Fruit fly (Drosophila melanogaster) whole organism, embryonic: Measurements from ENCODE around the gene CG45545.
A peak's percentile ranks its signal among the peaks of the same experiment; 100 is the strongest.

Source experiments
- CG10565 ChIP-seq: fragments of 200-800 bp; sonication (Bioruptor generic); optimal IDR thresholded peaks from 3 replicates; lab custom pipeline; 2016; ENCODE audit warnings: missing biosample characterization, mild to moderate bottlenecking, missing genetic modification characterization
- CG12391 ChIP-seq: fragments of 200-800 bp; sonication (Bioruptor generic); optimal IDR thresholded peaks from 3 replicates; lab custom pipeline; 2018; ENCODE audit warnings: missing biosample characterization, mild to moderate bottlenecking, missing genetic modification characterization, moderate library complexity
- CG15696 ChIP-seq: fragments of 200-800 bp; sonication (Bioruptor generic); optimal IDR thresholded peaks from 2 replicates; lab custom pipeline; 2019; ENCODE audit warnings: missing biosample characterization, mild to moderate bottlenecking, missing genetic modification characterization, moderate library complexity
- CG1832 ChIP-seq: fragments of 200-800 bp; sonication (Bioruptor generic); optimal IDR thresholded peaks from 2 replicates; lab custom pipeline; 2017; ENCODE audit warnings: missing biosample characterization, mild to moderate bottlenecking, missing genetic modification characterization, inconsistent platforms
- CG18599 ChIP-seq: fragments of 200-800 bp; sonication (Bioruptor generic); optimal IDR thresholded peaks from 3 replicates; lab custom pipeline; 2017; ENCODE audit warnings: missing biosample characterization, missing genetic modification characterization, mild to moderate bottlenecking, moderate library complexity, missing genetic modification reagents
- CG2199 ChIP-seq: fragments of 200-800 bp; sonication (Bioruptor generic); IDR thresholded peaks from 3 replicates; pipeline ENCODE4 v1.3.6; 2022; ENCODE audit warnings: missing biosample characterization, missing genetic modification characterization
- CG33557 ChIP-seq: fragments of 200-800 bp; sonication (Bioruptor generic); optimal IDR thresholded peaks from 2 replicates; lab custom pipeline; 2019; ENCODE audit warnings: missing biosample characterization, mild to moderate bottlenecking, missing genetic modification characterization, moderate library complexity
- CG34376 ChIP-seq: fragments of 200-800 bp; sonication (Bioruptor generic); optimal IDR thresholded peaks from 2 replicates; lab custom pipeline; 2018; ENCODE audit warnings: missing biosample characterization, mild to moderate bottlenecking, missing genetic modification characterization
- CG4328 ChIP-seq: fragments of 200-800 bp; sonication (Bioruptor generic); optimal IDR thresholded peaks from 3 replicates; lab custom pipeline; 2017; ENCODE audit warnings: missing biosample characterization, missing genetic modification reagents, missing genetic modification characterization
- CG4854 ChIP-seq: fragments of 200-800 bp; sonication (Bioruptor generic); optimal IDR thresholded peaks from 2 replicates; lab custom pipeline; 2016; ENCODE audit warnings: missing biosample characterization, missing genetic modification characterization, inconsistent platforms
- CG5245 ChIP-seq: fragments of 200-800 bp; sonication (Bioruptor generic); optimal IDR thresholded peaks from 3 replicates; lab custom pipeline; 2016; ENCODE audit warnings: missing biosample characterization, missing genetic modification characterization
- CG6175 ChIP-seq: fragments of 200-800 bp; sonication (Bioruptor generic); IDR thresholded peaks from 3 replicates; pipeline ENCODE4 v1.3.6; 2022; ENCODE audit warnings: missing biosample characterization, missing genetic modification characterization
- CG7987 ChIP-seq: fragments of 200-800 bp; sonication (Bioruptor generic); optimal IDR thresholded peaks from 2 replicates; lab custom pipeline; 2018; ENCODE audit warnings: missing biosample characterization, mild to moderate bottlenecking, missing genetic modification characterization, moderate library complexity
- D19A ChIP-seq: fragments of 200-800 bp; optimal IDR thresholded peaks from 3 replicates; lab custom pipeline; 2019; ENCODE audit warnings: missing biosample characterization, mild to moderate bottlenecking, missing genetic modification characterization, moderate library complexity
- Drgx ChIP-seq: fragments of 200-800 bp; sonication (Bioruptor generic); IDR thresholded peaks from 2 replicates; pipeline ENCODE4 v1.3.6; 2022; ENCODE audit warnings: missing biosample characterization, missing genetic modification characterization
- Elba2 ChIP-seq: fragments of 200-800 bp; sonication (Bioruptor generic); optimal IDR thresholded peaks from 3 replicates; lab custom pipeline; 2016; ENCODE audit warnings: missing biosample characterization, missing genetic modification characterization
- Med ChIP-seq: fragments of 200-800 bp; sonication (Bioruptor generic); peaks from one replicate; lab custom pipeline; 2016; ENCODE audit warnings: missing biosample characterization, missing genetic modification characterization, mild to moderate bottlenecking, inconsistent platforms, moderate library complexity
- Meics ChIP-seq: fragments of 200-800 bp; sonication (Bioruptor generic); optimal IDR thresholded peaks from 2 replicates; lab custom pipeline; 2017; ENCODE audit warnings: missing biosample characterization, mild to moderate bottlenecking, missing genetic modification characterization
- Nf-YA ChIP-seq: fragments of 200-800 bp; sonication (Bioruptor generic); IDR thresholded peaks from 2 replicates; pipeline ENCODE4 v1.3.6; 2022; ENCODE audit warnings: missing biosample characterization, missing genetic modification characterization
- PHDP ChIP-seq: fragments of 200-800 bp; sonication (Bioruptor generic); optimal IDR thresholded peaks from 3 replicates; lab custom pipeline; 2018; ENCODE audit warnings: missing biosample characterization, mild to moderate bottlenecking, missing genetic modification characterization, moderate library complexity
- TFAM ChIP-seq: fragments of 200-800 bp; sonication (Bioruptor generic); optimal IDR thresholded peaks from 2 replicates; lab custom pipeline; 2017; ENCODE audit warnings: missing biosample characterization, missing genetic modification characterization, inconsistent platforms
- Trl ChIP-seq, 3 experiments: fragments of >200 bp in 2 of 3; fragments of 200-800 bp in 1 of 3; sonication (Bioruptor generic) in 1 of 3; optimal IDR thresholded peaks; 2 replicates in 1 of 3; 3 replicates in 2 of 3; lab custom pipeline; 2016 to 2017; ENCODE audit warnings: missing biosample characterization in 1 of 3, missing genetic modification characterization in 1 of 3
- abd-A ChIP-seq: fragments of 200-800 bp; sonication (Bioruptor generic); optimal IDR thresholded peaks from 3 replicates; lab custom pipeline; 2019; ENCODE audit warnings: missing biosample characterization, mild to moderate bottlenecking, missing genetic modification characterization, moderate library complexity
- amos ChIP-seq: fragments of 200-800 bp; sonication (Bioruptor generic); IDR thresholded peaks from 2 replicates; pipeline ENCODE4 v1.3.6; 2022; ENCODE audit warnings: missing biosample characterization, missing genetic modification characterization; ENCODE audit not compliant: partially characterized antibody
- chm ChIP-seq: fragments of 200-800 bp; sonication (Bioruptor generic); IDR thresholded peaks from 2 replicates; pipeline ENCODE4 v1.3.6; 2022; ENCODE audit warnings: missing biosample characterization, missing genetic modification characterization
- corto ChIP-seq: fragments of 200-800 bp; sonication (Bioruptor generic); optimal IDR thresholded peaks from 2 replicates; lab custom pipeline; 2016; ENCODE audit warnings: missing biosample characterization, mild to moderate bottlenecking, missing genetic modification characterization, moderate library complexity
- exex ChIP-seq: fragments of 200-800 bp; sonication (Bioruptor generic); optimal IDR thresholded peaks from 4 replicates; lab custom pipeline; 2018; ENCODE audit warnings: missing biosample characterization, mild to moderate bottlenecking, missing genetic modification characterization, moderate library complexity
- hb ChIP-seq: fragments of 200-800 bp; sonication (Bioruptor generic); IDR thresholded peaks from 3 replicates; pipeline ENCODE4 v1.3.6; 2022; ENCODE audit warnings: missing biosample characterization, missing genetic modification characterization; ENCODE audit not compliant: partially characterized antibody
- her ChIP-seq: fragments of 200-800 bp; sonication (Bioruptor generic); optimal IDR thresholded peaks from 2 replicates; lab custom pipeline; 2016; ENCODE audit warnings: missing biosample characterization, missing genetic modification characterization
- mirr ChIP-seq: fragments of 200-800 bp; sonication (Bioruptor generic); optimal IDR thresholded peaks from 3 replicates; lab custom pipeline; 2018; ENCODE audit warnings: missing biosample characterization, mild to moderate bottlenecking, missing genetic modification characterization
- oc ChIP-seq: fragments of 200-800 bp; sonication (Bioruptor generic); optimal IDR thresholded peaks from 2 replicates; lab custom pipeline; 2018; ENCODE audit warnings: missing biosample characterization, mild to moderate bottlenecking, missing genetic modification characterization, moderate library complexity
- sd ChIP-seq: fragments of 200-800 bp; sonication (Bioruptor generic); optimal IDR thresholded peaks from 3 replicates; lab custom pipeline; 2018; ENCODE audit warnings: missing biosample characterization, mild to moderate bottlenecking, missing genetic modification characterization, moderate library complexity
- sens ChIP-seq: fragments of 200-800 bp; sonication (Bioruptor generic); peaks from one replicate; lab custom pipeline; 2016; ENCODE audit warnings: missing biosample characterization, missing genetic modification characterization
- tna ChIP-seq: fragments of 200-800 bp; sonication (Bioruptor generic); IDR thresholded peaks from 2 replicates; pipeline ENCODE4 v1.3.6; 2022; ENCODE audit warnings: missing biosample characterization, missing genetic modification characterization; ENCODE audit not compliant: partially characterized antibody
- twi ChIP-seq: fragments of 200-800 bp; optimal IDR thresholded peaks from 2 replicates; lab custom pipeline; 2019; ENCODE audit warnings: missing biosample characterization, mild to moderate bottlenecking, missing genetic modification characterization, moderate library complexity
- tx ChIP-seq: fragments of 200-800 bp; sonication (Bioruptor generic); optimal IDR thresholded peaks from 2 replicates; lab custom pipeline; 2016; ENCODE audit warnings: missing biosample characterization, missing genetic modification characterization
- yki ChIP-seq: fragments of >200 bp; optimal IDR thresholded peaks from 3 replicates; lab custom pipeline; 2018

Gene CG45545

dm6 chr3R:7515599-7516069 is 36.2 kb upstream of the CG45545 start, which contains the start of gene alpha-Est8 (continued):
- TF ChIP-seq Meics (peak; percentile 3), tna (GFP tag; lab: Robert Waterston, UW) (peak; percentile 47; the same call in 1 of the 2 replicates)
- TF ChIP-seq, all 482 proteins: peak for 66

DNA sequence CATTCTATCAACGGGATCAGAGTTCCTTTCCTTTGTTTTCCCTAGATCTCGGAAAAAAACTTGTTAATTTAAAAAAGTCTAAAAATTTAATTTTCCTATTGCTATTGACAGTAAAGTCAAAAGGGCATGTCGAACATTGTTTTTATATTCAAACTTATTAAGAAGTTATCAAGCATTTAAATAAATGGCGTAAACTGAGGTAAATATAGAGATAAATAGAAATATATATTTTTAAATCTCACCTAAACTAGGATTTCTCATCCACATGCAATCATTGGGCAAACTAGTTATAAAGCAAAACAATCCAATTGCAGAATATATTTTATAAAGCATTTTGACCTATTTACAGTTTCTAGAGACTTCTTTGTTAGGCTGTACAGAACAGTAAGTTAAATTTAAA is 32.5 kb upstream of the CG45545 start, which contains the start of gene Ubc84D:
Ubc84D (minus strand) TSS at position 101 of the 400 bp plus-strand sequence.
- TF ChIP-seq Elba2 (no peak), sd (no peak), sens (peak; percentile 16)
- TF ChIP-seq, all 482 proteins: peak for 1

DNA sequence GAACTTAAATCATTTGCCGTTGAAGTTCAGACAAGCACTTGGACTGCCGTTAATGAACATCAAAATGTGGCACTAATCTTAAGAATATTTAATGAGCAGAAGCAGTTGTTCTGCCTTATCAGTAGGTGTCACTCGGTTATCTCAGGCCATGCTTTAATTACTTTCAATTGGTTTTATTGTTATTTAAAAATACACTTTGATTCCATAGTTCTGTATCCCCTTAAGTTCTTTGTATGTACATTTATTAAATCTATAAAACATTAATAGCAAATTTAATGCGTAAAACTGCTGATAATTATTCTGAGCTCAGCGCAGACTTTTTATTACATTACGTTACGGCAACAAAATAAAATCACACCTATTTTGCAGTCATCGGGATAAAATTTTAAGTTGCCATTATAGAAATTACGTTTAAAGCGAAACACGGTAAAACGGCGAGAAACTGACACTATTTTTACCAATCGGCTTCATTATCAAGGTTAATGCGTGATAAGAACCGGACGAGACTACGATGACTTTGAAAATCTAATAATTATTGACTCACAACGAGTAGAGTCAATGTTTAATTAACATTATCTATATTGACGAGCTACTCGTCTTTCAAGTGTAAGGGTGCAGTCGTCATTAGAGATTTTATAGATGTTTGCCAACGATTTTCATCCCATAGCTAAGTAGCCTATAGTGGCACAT is 29.4 kb upstream of the CG45545 start:
- TF ChIP-seq CG33557 (peak; percentile 12), twi (tag; lab: Kevin White, UChicago) (no peak), CG7987 (GFP tag; lab: Kevin White, UChicago) (peak; percentile 6), CG15696 (peak; percentile 5), CG5245 (GFP tag; lab: Kevin White, UChicago) (no peak), CG4328 (GFP tag; lab: Kevin White, UChicago) (no peak), CG34376 (GFP tag; lab: Kevin White, UChicago) (peak; percentile 51), PHDP (tag; lab: Kevin White, UChicago) (peak; percentile 4), CG18599 (GFP tag; lab: Kevin White, UChicago) (peak; percentile 22), exex (peak; percentile 52), mirr (GFP tag; lab: Kevin White, UChicago) (peak; percentile 44), Elba2 (no peak), abd-A (tag; lab: Kevin White, UChicago) (peak; percentile 52), Med (peak; percentile 58), sens (peak; percentile 67)
- TF ChIP-seq, all 482 proteins: peak for 11

DNA sequence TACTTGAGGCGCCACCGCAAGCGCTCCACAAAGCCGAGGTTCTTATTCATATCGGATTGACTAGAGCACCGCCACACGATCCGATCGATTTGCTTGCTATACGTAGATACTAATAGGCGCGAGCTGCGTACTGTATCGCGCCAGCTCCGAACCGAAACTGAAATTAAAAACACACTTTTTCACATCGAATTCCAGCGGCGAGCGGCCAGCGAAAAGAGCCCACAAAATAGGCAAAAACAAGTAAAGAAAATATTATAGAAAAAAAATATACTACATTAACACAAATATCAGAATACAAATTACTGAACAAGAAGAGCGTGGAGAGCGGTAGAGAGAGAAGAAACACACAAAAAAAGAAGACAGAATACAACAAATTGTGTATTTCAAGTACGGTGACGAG is 28.2 kb upstream of the CG45545 start, which contains the start of gene alpha-Est7:
alpha-Est7 (minus strand) TSS at position 160 of the 400 bp plus-strand sequence.
- TF ChIP-seq Nf-YA (GFP tag; lab: Robert Waterston, UW) = no peak
- TF ChIP-seq TFAM = no peak
- no peak for TF ChIP-seq her (GFP tag; lab: Kevin White, UChicago)
- TF ChIP-seq D19A (tag; lab: Kevin White, UChicago) = no peak
- TF ChIP-seq CG2199 (GFP tag; lab: Robert Waterston, UW) = peak; percentile 84; the same call in 2 of the 3 replicates
- TF ChIP-seq CG10565 (GFP tag; lab: Kevin White, UChicago) = no peak
- TF ChIP-seq sd = peak; percentile 74
- TF ChIP-seq Trl (optimal IDR thresholded peaks at IDR 0.05; lab: Kevin White, UChicago) = peak in 1 of 2 experiments; percentile 16
- no peak for TF ChIP-seq Trl (GFP tag; optimal IDR thresholded peaks at IDR 0.05; lab: Kevin White, UChicago)
- no peak for TF ChIP-seq CG1832 (GFP tag; lab: Kevin White, UChicago)
- TF ChIP-seq CG12391 = no peak
- TF ChIP-seq Drgx (GFP tag; lab: Robert Waterston, UW) = 0 out of 2 replicates have a peak, but pooled peaks have one; percentile 7
- TF ChIP-seq oc (tag; lab: Kevin White, UChicago) = no peak
- TF ChIP-seq CG6175 (GFP tag; lab: Robert Waterston, UW) = peak; percentile 70; the same call in 1 of the 3 replicates
- TF ChIP-seq yki (lab: Kevin White, UChicago) = no peak
- TF ChIP-seq amos (GFP tag; lab: Robert Waterston, UW) = 0 out of 2 replicates have a peak, but pooled peaks have one; percentile 3
- TF ChIP-seq tx (GFP tag; lab: Kevin White, UChicago) = no peak
- TF ChIP-seq corto (GFP tag; lab: Kevin White, UChicago) = peak; percentile 20
- TF ChIP-seq hb = no peak
- no peak for TF ChIP-seq chm (GFP tag; lab: Robert Waterston, UW)
- no peak for TF ChIP-seq CG4854 (GFP tag; lab: Kevin White, UChicago)
- peak; percentile 23 for TF ChIP-seq Med
